Worm (Caenorhabditis elegans): ENCODE data around the gene med-1.

med-1 gene

DNA sequence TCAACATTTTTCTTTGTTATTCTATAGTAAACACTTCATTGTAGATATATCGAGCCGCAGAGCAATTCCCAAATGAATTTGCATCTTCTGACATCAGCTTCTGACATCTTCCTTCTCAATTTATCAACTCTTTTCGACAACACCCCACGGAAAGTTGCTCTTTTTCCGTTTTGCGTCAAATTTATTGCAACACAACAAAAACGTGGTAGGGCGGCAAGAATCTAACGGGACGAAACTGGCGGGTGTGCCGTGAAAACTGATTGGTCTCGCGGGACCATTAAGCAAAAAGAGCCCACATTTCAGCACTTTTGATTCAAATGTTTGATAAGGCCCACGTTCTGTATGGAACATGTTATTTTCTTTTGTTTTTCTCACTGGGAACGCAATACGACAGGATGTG lies 25.7 kb upstream of the med-1 start:
- no peak for TF ChIP-seq ceh-18 (tag; optimal IDR thresholded peaks at IDR 0.05)
- 0 out of 2 replicates have a peak, but pooled peaks have one; percentile 29 for TF ChIP-seq unc-3 (GFP tag; conservative IDR thresholded peaks at IDR 0.05)
- TF ChIP-seq unc-3 (tag; optimal IDR thresholded peaks at IDR 0.05): peak; percentile 35

DNA sequence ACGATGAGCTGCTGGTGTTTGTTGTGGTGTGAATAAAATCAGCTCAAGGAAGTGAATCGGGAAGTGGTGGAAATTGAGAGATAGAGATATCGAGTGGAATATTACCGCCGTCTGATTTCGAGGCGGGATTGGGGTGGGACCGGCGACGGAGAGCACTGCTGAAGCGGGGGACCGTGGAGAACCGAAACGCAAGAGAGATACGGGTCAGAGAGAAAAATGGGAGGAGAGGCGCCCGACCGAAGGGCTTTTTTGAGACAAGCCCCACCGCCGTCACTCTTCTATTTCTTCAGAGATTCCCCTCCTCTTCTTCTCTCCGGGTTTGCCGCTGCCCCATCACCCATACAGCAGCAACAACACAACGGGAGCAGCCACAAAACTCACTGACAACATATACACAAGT lies 24.4 kb upstream of the med-1 start:
- peak; percentile 8 for TF ChIP-seq rnt-1 (tag; optimal IDR thresholded peaks at IDR 0.05)
- TF ChIP-seq nhr-11 (tag; optimal IDR thresholded peaks at IDR 0.05): no peak
- peak; percentile 3 for TF ChIP-seq ceh-18 (tag; optimal IDR thresholded peaks at IDR 0.05)

DNA sequence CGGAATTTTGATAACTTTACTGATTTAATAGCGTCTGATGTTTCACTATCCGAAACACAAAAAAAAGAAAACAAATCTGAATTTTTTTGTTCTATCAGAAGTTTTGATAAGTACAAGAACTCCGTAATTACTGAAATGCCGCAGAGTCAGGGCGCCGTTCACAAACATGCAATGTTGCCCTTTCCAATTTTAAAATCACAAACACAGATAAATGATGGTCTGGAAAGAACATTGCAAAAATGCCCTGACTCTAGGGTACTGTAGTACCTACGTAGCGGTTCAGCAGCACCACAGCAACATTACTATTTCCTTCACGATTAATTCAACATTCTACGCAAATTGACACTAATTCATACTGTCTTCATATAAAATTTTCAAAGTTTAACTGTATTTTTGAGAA lies 23.8 kb upstream of the med-1 start:
- TF ChIP-seq madf-2 (tag; optimal IDR thresholded peaks at IDR 0.05) (no peak), Y22D7AL.16 (tag; optimal IDR thresholded peaks at IDR 0.05) (no peak), fkh-6 (tag; optimal IDR thresholded peaks at IDR 0.05) (no peak), unc-42 (tag; optimal IDR thresholded peaks at IDR 0.05) (no peak), unc-3 (GFP tag; conservative IDR thresholded peaks at IDR 0.05) (no peak), unc-3 (tag; optimal IDR thresholded peaks at IDR 0.05) (no peak), ceh-14 (tag; optimal IDR thresholded peaks at IDR 0.05) (no peak), lin-11 (tag; optimal IDR thresholded peaks at IDR 0.05) (no peak), tbx-7 (tag; optimal IDR thresholded peaks at IDR 0.05) (no peak), ahr-1 (tag; optimal IDR thresholded peaks at IDR 0.05) (no peak), unc-55 (GFP tag; optimal IDR thresholded peaks at IDR 0.05) (no peak), sox-2 (GFP tag; IDR thresholded peaks at IDR 0.05) (no peak)

DNA sequence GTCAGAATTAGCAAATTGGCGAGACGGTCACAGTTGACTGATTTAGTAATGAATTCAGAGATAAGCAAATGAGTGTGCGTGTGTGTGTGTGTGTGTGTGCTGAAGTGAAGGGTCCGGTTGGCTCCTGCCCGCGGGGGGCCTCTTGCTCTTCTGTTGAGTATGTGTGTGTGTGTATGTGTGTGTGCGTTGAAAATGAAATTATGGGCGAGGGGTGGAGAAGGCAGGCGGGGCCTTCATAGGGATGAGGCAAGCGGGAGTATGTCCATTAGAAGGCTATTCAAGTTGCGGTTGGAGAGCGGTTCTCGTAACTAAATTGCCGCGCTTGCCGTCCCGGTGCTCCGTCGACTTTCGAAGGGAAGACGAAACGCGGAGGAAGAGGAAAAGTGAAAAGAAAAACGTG lies 23.1 kb upstream of the med-1 start:
- TF ChIP-seq ama-1 (optimal IDR thresholded peaks at IDR 0.05): no peak
- no peak for TF ChIP-seq pag-3 (tag; optimal IDR thresholded peaks at IDR 0.05; ENCODE audit: borderline replicate concordance)
- no peak for TF ChIP-seq elt-2 (tag; optimal IDR thresholded peaks at IDR 0.05)
- TF ChIP-seq hlh-15 (tag; optimal IDR thresholded peaks at IDR 0.05): no peak
- TF ChIP-seq gmeb-2 (tag; optimal IDR thresholded peaks at IDR 0.05): peak; percentile 34
- TF ChIP-seq ceh-24 (tag; optimal IDR thresholded peaks at IDR 0.05): no peak
- TF ChIP-seq madf-2 (tag; optimal IDR thresholded peaks at IDR 0.05): peak; percentile 28
- no peak for TF ChIP-seq pros-1 (tag; optimal IDR thresholded peaks at IDR 0.05)
- TF ChIP-seq pax-1 (tag; optimal IDR thresholded peaks at IDR 0.05): no peak
- no peak for TF ChIP-seq pha-4 (tag; optimal IDR thresholded peaks at IDR 0.05)
- TF ChIP-seq ahr-1 (tag; optimal IDR thresholded peaks at IDR 0.05): no peak
- TF ChIP-seq syd-9 (tag; optimal IDR thresholded peaks at IDR 0.05): peak; percentile 16
- no peak for TF ChIP-seq sox-2 (GFP tag; IDR thresholded peaks at IDR 0.05)
- TF ChIP-seq pat-9 (tag; optimal IDR thresholded peaks at IDR 0.05): no peak
- TF ChIP-seq hlh-6 (tag; optimal IDR thresholded peaks at IDR 0.05): peak; percentile 30
- TF ChIP-seq Y22D7AL.16 (tag; optimal IDR thresholded peaks at IDR 0.05): no peak
- peak; percentile 12 for TF ChIP-seq fax-1 (tag; optimal IDR thresholded peaks at IDR 0.05)
- no peak for TF ChIP-seq pqm-1 (tag; optimal IDR thresholded peaks at IDR 0.05)
- TF ChIP-seq unc-42 (tag; optimal IDR thresholded peaks at IDR 0.05): peak; percentile 100
- TF ChIP-seq ets-4 (tag; optimal IDR thresholded peaks at IDR 0.05): no peak
- TF ChIP-seq sdc-2 (tag; optimal IDR thresholded peaks at IDR 0.05): peak; percentile 8
- TF ChIP-seq ceh-48 (tag; optimal IDR thresholded peaks at IDR 0.05): no peak
- no peak for TF ChIP-seq nhr-11 (tag; optimal IDR thresholded peaks at IDR 0.05)
- TF ChIP-seq ceh-9 (tag; optimal IDR thresholded peaks at IDR 0.05): no peak
- peak; percentile 26 for TF ChIP-seq hlh-13 (GFP tag; optimal IDR thresholded peaks at IDR 0.05)
- TF ChIP-seq odd-2 (tag; optimal IDR thresholded peaks at IDR 0.05): no peak
- TF ChIP-seq nfya-1 (tag; optimal IDR thresholded peaks at IDR 0.05): peak; percentile 42
- no peak for TF ChIP-seq C08G9.2 (tag; optimal IDR thresholded peaks at IDR 0.05)
- no peak for TF ChIP-seq hlh-8 (tag; optimal IDR thresholded peaks at IDR 0.05)
- TF ChIP-seq ttx-3 (tag; optimal IDR thresholded peaks at IDR 0.05): no peak
- TF ChIP-seq ceh-2 (tag; optimal IDR thresholded peaks at IDR 0.05): no peak
- no peak for TF ChIP-seq lin-11 (tag; optimal IDR thresholded peaks at IDR 0.05)
- no peak for TF ChIP-seq unc-55 (GFP tag; optimal IDR thresholded peaks at IDR 0.05)
- no peak for TF ChIP-seq unc-3 (GFP tag; conservative IDR thresholded peaks at IDR 0.05)
- no peak for TF ChIP-seq unc-3 (tag; optimal IDR thresholded peaks at IDR 0.05)
- no peak for TF ChIP-seq lim-6 (tag; optimal IDR thresholded peaks at IDR 0.05)
- TF ChIP-seq ceh-18 (tag; optimal IDR thresholded peaks at IDR 0.05): peak; percentile 41
- peak; percentile 22 for TF ChIP-seq F13H6.1 (tag; optimal IDR thresholded peaks at IDR 0.05)
- no peak for TF ChIP-seq hlh-30 (tag; optimal IDR thresholded peaks at IDR 0.05; ENCODE audit: insufficient read depth)
- TF ChIP-seq ztf-16 (tag; optimal IDR thresholded peaks at IDR 0.05): no peak
- TF ChIP-seq elt-4 (tag; optimal IDR thresholded peaks at IDR 0.05): no peak
- no peak for TF ChIP-seq rnt-1 (tag; optimal IDR thresholded peaks at IDR 0.05)
- peak; percentile 57 for TF ChIP-seq ref-2 (tag; optimal IDR thresholded peaks at IDR 0.05)

All from whole organism, late embryonic.